Fruit fly (Drosophila melanogaster): ENCODE results near the gene Spec2.

- no peak for TF ChIP-seq psq (optimal IDR thresholded peaks at IDR 0.05)
- no peak for TF ChIP-seq pan (optimal IDR thresholded peaks at IDR 0.05)
- no peak for TF ChIP-seq CG8478 (optimal IDR thresholded peaks at IDR 0.05)
- TF ChIP-seq usp (GFP tag; optimal IDR thresholded peaks at IDR 0.05) = no peak
- no peak for TF ChIP-seq Dll (optimal IDR thresholded peaks at IDR 0.05)
These were observed 52.2 kb downstream of the Spec2 start for dm6 chr3R:5571756-5572155.
